Worm (Caenorhabditis elegans) whole organism, L2 larva: Measurements from ENCODE around the gene clec-147.

ENCODE experiments used
- C34F6.9 ChIP-seq: fragments of 150-350 bp; optimal IDR thresholded peaks from 2 replicates; lab custom pipeline; 2014; ENCODE audit warnings: missing biosample characterization, missing genetic modification characterization
- F13H6.1 ChIP-seq: sonication (generic microtip); optimal IDR thresholded peaks from 2 replicates; lab custom pipeline; 2016; ENCODE audit warnings: missing genetic modification characterization, missing compliant biosample characterization
- Y55F3AM.14 ChIP-seq: fragments of 200-800 bp; sonication (Bioruptor generic); optimal IDR thresholded peaks from 2 replicates; lab custom pipeline; 2018; ENCODE audit warnings: mild to moderate bottlenecking, missing genetic modification characterization, missing compliant biosample characterization
- ZK546.5 ChIP-seq: sonication (generic microtip); optimal IDR thresholded peaks from 2 replicates; lab custom pipeline; 2017; ENCODE audit warnings: missing biosample characterization, missing genetic modification characterization
- alr-1 ChIP-seq: fragments of 150-350 bp; optimal IDR thresholded peaks from 2 replicates; lab custom pipeline; 2014; ENCODE audit warnings: missing biosample characterization, missing genetic modification characterization
- aly-2 ChIP-seq: fragments of 150-350 bp; optimal IDR thresholded peaks from 2 replicates; lab custom pipeline; 2014; ENCODE audit warnings: missing biosample characterization, missing genetic modification characterization
- ama-1 ChIP-seq: fragments of 150-350 bp; optimal IDR thresholded peaks from 2 replicates; lab custom pipeline; 2018; ENCODE audit warnings: inconsistent platforms
- ceh-16 ChIP-seq: fragments of 150-350 bp; optimal IDR thresholded peaks from 2 replicates; lab custom pipeline; 2014; ENCODE audit warnings: missing biosample characterization, missing genetic modification characterization
- crh-2 ChIP-seq: sonication (generic microtip); optimal IDR thresholded peaks from 2 replicates; lab custom pipeline; 2017; ENCODE audit warnings: missing biosample characterization, missing genetic modification characterization
- dmd-4 ChIP-seq: sonication (generic microtip); optimal IDR thresholded peaks from 2 replicates; lab custom pipeline; 2017; ENCODE audit warnings: missing biosample characterization, missing genetic modification characterization
- elt-1 ChIP-seq: fragments of 150-350 bp; optimal IDR thresholded peaks from 2 replicates; lab custom pipeline; 2014; ENCODE audit warnings: missing biosample characterization, missing genetic modification characterization
- elt-3 ChIP-seq: sonication (generic microtip); optimal IDR thresholded peaks from 2 replicates; lab custom pipeline; 2017; ENCODE audit warnings: missing biosample characterization, missing genetic modification characterization
- fos-1 ChIP-seq: fragments of 150-350 bp; optimal IDR thresholded peaks from 2 replicates; lab custom pipeline; 2014; ENCODE audit warnings: missing biosample characterization, missing genetic modification characterization
- gmeb-1 ChIP-seq: fragments of 150-350 bp; optimal IDR thresholded peaks from 2 replicates; lab custom pipeline; 2014; ENCODE audit warnings: missing biosample characterization, missing genetic modification characterization
- lin-11 ChIP-seq: fragments of 150-350 bp; sonication (generic microtip); optimal IDR thresholded peaks from 2 replicates; lab custom pipeline; 2014; ENCODE audit warnings: missing biosample characterization, missing genetic modification characterization, inconsistent platforms, mixed read lengths
- lin-13 ChIP-seq: fragments of 150-350 bp; optimal IDR thresholded peaks from 2 replicates; lab custom pipeline; 2014; ENCODE audit warnings: missing biosample characterization, missing genetic modification reagents, missing genetic modification characterization
- lin-39 ChIP-seq: fragments of 150-350 bp; optimal IDR thresholded peaks from 2 replicates; lab custom pipeline; 2014; ENCODE audit warnings: missing biosample characterization, missing genetic modification reagents, missing genetic modification characterization
- lsy-2 ChIP-seq, 2 experiments: fragments of 150-350 bp in 1 of 2; sonication (generic microtip) in 1 of 2; optimal IDR thresholded peaks; 2 replicates each; lab custom pipeline; 2014 to 2017; ENCODE audit warnings: missing biosample characterization in 2 of 2, missing genetic modification characterization in 2 of 2
- mbf-1 ChIP-seq: sonication (generic microtip); optimal IDR thresholded peaks from 2 replicates; lab custom pipeline; 2017; ENCODE audit warnings: missing biosample characterization, missing genetic modification characterization
- mdl-1 ChIP-seq, 2 experiments: fragments of 150-350 bp in 1 of 2; sonication (generic microtip) in 1 of 2; optimal IDR thresholded peaks; 2 replicates each; lab custom pipeline; 2017; ENCODE audit warnings: missing biosample characterization in 2 of 2, missing genetic modification characterization in 2 of 2
- nhr-11 ChIP-seq: fragments of 150-350 bp; optimal IDR thresholded peaks from 2 replicates; lab custom pipeline; 2014; ENCODE audit warnings: missing biosample characterization, missing genetic modification characterization
- nhr-129 ChIP-seq: fragments of 150-350 bp; optimal IDR thresholded peaks from 2 replicates; lab custom pipeline; 2014; ENCODE audit warnings: missing biosample characterization, missing genetic modification characterization
- nhr-21 ChIP-seq: fragments of 150-350 bp; optimal IDR thresholded peaks from 2 replicates; lab custom pipeline; 2014; ENCODE audit warnings: missing biosample characterization, missing genetic modification characterization
- nhr-23 ChIP-seq: fragments of 150-350 bp; optimal IDR thresholded peaks from 2 replicates; lab custom pipeline; 2014; ENCODE audit warnings: missing biosample characterization, missing genetic modification reagents, missing genetic modification characterization
- nhr-237 ChIP-seq: fragments of 150-350 bp; optimal IDR thresholded peaks from 2 replicates; lab custom pipeline; 2014; ENCODE audit warnings: missing biosample characterization, missing genetic modification characterization
- nhr-25 ChIP-seq: fragments of 150-350 bp; sonication (generic microtip); optimal IDR thresholded peaks from 3 replicates; lab custom pipeline; 2014; ENCODE audit warnings: missing biosample characterization, missing genetic modification characterization
- nhr-77 ChIP-seq: fragments of 150-350 bp; optimal IDR thresholded peaks from 2 replicates; lab custom pipeline; 2014; ENCODE audit warnings: missing biosample characterization, missing genetic modification characterization
- sem-4 ChIP-seq: fragments of 150-350 bp; optimal IDR thresholded peaks from 2 replicates; lab custom pipeline; 2014; ENCODE audit warnings: missing biosample characterization, missing genetic modification reagents, missing genetic modification characterization
- skn-1 ChIP-seq: sonication (generic microtip); optimal IDR thresholded peaks from 2 replicates; lab custom pipeline; 2017; ENCODE audit warnings: missing biosample characterization, missing genetic modification characterization
- sma-3 ChIP-seq: sonication (generic microtip); optimal IDR thresholded peaks from 2 replicates; lab custom pipeline; 2016; ENCODE audit warnings: missing genetic modification reagents, missing genetic modification characterization, missing compliant biosample characterization
- unc-55 ChIP-seq: fragments of 150-350 bp; sonication (generic microtip); optimal IDR thresholded peaks from 3 replicates; lab custom pipeline; 2014; ENCODE audit warnings: missing biosample characterization, missing genetic modification reagents, missing genetic modification characterization
- unc-62 ChIP-seq: fragments of 150-350 bp; optimal IDR thresholded peaks from 2 replicates; lab custom pipeline; 2014; ENCODE audit warnings: missing biosample characterization, missing genetic modification reagents, missing genetic modification characterization
- ztf-11 ChIP-seq: sonication (generic microtip); optimal IDR thresholded peaks from 2 replicates; lab custom pipeline; 2017; ENCODE audit warnings: missing biosample characterization, missing genetic modification characterization
- ztf-4 ChIP-seq: fragments of 150-350 bp; optimal IDR thresholded peaks from 2 replicates; lab custom pipeline; 2014; ENCODE audit warnings: missing biosample characterization, missing genetic modification characterization

The clec-147 gene

DNA sequence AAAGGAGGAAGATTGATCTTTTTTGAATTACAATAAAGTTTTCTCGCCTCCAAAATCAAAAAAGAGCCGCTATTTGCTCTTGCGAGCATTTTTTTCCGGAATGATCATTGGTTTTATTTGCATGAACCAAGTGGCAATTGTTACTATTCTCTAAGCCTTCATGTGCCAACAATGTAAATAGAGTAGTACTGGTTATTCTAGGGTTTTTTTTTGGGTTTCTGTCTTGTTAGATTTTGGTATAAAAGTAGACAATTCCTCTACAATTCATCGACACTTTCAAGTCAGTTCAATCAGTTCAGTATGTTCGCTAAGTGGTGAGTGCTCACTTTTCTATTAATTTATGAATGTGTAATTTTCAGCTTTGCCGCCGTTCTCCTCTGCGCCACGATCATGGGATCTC, 40.4 kb upstream of the clec-147 start, which contains the start of gene nspb-7:
Gene nspb-7 (plus strand): TSS at position 301 of the 400 bp plus-strand sequence.
- TF ChIP-seq ceh-16 (tag; lab: Kevin White, UChicago) (no peak), unc-55 (GFP tag; lab: Kevin White, UChicago) (no peak)

DNA sequence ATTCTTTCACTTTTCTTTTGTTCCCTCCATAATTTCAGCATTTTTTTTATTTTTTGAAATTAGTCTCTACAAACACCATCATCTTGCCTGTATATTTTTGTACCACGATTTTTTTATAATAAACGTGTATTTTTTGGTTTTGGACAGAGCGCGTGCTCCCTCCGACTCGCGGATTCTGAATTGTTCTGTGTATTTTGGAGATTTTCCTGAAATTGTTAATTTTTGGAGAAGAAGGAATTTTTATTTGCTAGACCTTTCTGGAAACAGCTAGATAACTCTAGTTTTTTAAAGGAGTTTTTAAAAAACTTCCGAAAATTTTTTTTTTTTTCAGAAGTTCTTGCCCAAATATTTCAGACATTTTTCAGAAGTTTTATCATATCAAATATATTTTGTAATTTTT, 38.8 kb upstream of the clec-147 start, which contains the start of gene C01G12.13:
Gene C01G12.13 (plus strand): TSS at position 301 of the 400 bp plus-strand sequence.
- TF ChIP-seq skn-1 (tag; lab: Kevin White, UChicago) (no peak), lsy-2 (tag; optimal IDR thresholded peaks at IDR 0.05; lab: Kevin White, UChicago) (no peak), fos-1 (tag; lab: Kevin White, UChicago) (no peak), gmeb-1 (tag; lab: Kevin White, UChicago) (no peak), F13H6.1 (no peak), dmd-4 (tag; lab: Kevin White, UChicago) (no peak), lin-13 (no peak), nhr-77 (no peak), unc-62 (GFP tag; lab: Kevin White, UChicago) (no peak), ztf-11 (tag; lab: Kevin White, UChicago) (no peak), ama-1 (lab: Kevin White, UChicago) (no peak), nhr-25 (tag; lab: Kevin White, UChicago) (no peak), C34F6.9 (tag; lab: Kevin White, UChicago) (no peak), nhr-11 (tag; lab: Kevin White, UChicago) (no peak), unc-55 (GFP tag; lab: Kevin White, UChicago) (no peak), crh-2 (no peak)

DNA sequence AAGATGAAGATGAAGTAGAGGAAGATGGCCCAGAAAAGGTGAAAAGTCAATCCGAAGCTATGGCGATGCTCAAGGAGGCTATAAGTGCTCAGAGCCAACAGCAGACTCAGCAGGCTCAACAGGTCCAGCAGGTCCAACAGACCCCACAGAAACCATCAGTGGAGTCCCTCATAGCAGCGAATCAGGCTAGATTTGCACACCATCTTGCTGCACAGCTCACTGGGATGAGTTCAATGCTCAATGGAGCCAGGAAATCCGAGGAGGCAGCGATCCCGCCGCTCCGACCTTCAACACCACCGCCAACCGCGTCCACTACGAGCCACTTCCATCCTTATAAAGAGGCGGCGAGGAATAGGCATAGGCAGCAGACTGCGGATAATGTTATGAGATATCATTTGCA, 37.2 kb upstream of the clec-147 start:
- TF ChIP-seq ZK546.5 (tag; lab: Kevin White, UChicago) (no peak), crh-2 (no peak), nhr-21 (tag; lab: Kevin White, UChicago) (no peak), elt-3 (no peak), nhr-237 (tag; lab: Kevin White, UChicago) (no peak), ztf-4 (tag; lab: Kevin White, UChicago) (no peak), lsy-2 (tag; optimal IDR thresholded peaks at IDR 0.05; lab: Kevin White, UChicago) (no peak), lin-39 (tag; lab: Kevin White, UChicago) (no peak), skn-1 (tag; lab: Kevin White, UChicago) (no peak)

DNA sequence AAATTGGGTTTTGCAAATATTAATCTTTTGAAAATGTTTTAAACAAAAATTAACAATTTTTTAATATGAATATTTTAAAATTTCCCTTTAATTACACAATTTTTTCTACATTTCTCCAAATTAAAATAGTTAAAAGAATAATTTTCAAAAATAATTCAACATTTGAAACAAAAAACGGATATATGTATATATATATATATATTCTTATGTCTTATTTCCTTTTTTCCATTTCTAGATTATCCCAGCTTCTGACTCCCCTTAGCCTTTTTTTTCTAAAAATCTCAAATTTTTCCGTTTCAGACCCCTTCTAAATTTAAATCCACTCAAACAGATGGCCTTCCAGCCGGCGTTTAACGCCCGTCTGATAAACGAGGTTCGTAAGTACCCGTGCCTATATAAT, 35.7 kb upstream of the clec-147 start, which contains the start of gene madf-5:
Gene madf-5 (plus strand): TSS at position 301 of the 400 bp plus-strand sequence.
- TF ChIP-seq ZK546.5 (tag; lab: Kevin White, UChicago): no peak
- TF ChIP-seq unc-62 (GFP tag; lab: Kevin White, UChicago): no peak
- TF ChIP-seq nhr-25 (tag; lab: Kevin White, UChicago): no peak
- TF ChIP-seq alr-1 (tag; lab: Kevin White, UChicago): no peak
- TF ChIP-seq crh-2: no peak
- no peak for TF ChIP-seq unc-55 (GFP tag; lab: Kevin White, UChicago)
- TF ChIP-seq sem-4 (tag; lab: Kevin White, UChicago): no peak
- no peak for TF ChIP-seq nhr-23
- TF ChIP-seq aly-2 (tag; lab: Kevin White, UChicago): no peak
- TF ChIP-seq dmd-4 (tag; lab: Kevin White, UChicago): no peak
- TF ChIP-seq mdl-1 (tag; optimal IDR thresholded peaks at IDR 0.05; lab: Kevin White, UChicago): no peak

DNA sequence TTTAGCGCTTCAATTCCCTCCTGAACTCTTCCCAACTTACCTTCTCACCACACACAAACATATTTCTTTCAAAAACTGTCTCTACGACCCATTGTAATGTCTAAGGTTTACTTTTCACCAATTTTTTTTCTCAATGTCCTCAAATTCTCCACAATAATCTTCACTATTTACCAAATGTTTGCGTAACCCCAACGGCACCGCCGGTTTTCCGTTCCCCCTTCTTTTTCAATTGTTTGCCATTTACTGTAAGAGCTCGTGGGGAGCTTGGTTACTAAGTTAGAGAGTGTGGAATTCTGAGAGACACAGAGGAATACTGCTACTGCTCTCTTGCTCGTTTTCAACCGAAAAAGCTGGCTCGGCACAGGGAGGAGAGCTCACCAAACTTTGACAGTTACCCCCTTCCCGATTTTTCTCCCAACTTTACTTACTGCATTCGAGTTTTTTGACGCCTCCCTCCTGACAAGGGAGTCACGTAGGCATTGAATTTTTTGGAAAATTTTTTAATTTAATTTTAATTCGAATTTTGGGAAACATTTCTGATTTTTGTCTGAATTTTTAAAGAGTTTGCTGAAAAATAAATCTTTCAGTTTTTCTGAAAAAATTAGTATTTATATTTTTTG, 33.0 kb upstream of the clec-147 start:
- TF ChIP-seq nhr-129 (tag; lab: Kevin White, UChicago): peak; percentile 42
- TF ChIP-seq elt-3: no peak
- no peak for TF ChIP-seq ztf-11 (tag; lab: Kevin White, UChicago)
- TF ChIP-seq elt-1 (tag; lab: Kevin White, UChicago): no peak
- TF ChIP-seq aly-2 (tag; lab: Kevin White, UChicago): no peak
- no peak for TF ChIP-seq Y55F3AM.14
- no peak for TF ChIP-seq unc-62 (GFP tag; lab: Kevin White, UChicago)
- TF ChIP-seq lin-13: no peak
- no peak for TF ChIP-seq lsy-2 (tag; optimal IDR thresholded peaks at IDR 0.05; lab: Kevin White, UChicago)
- TF ChIP-seq fos-1 (tag; lab: Kevin White, UChicago): no peak
- TF ChIP-seq F13H6.1: peak; percentile 54
- no peak for TF ChIP-seq mbf-1 (tag; lab: Kevin White, UChicago)
- no peak for TF ChIP-seq lin-11 (tag; lab: Kevin White, UChicago)
- TF ChIP-seq sma-3: no peak
- TF ChIP-seq, all 48 proteins: peak for 2
